Worm (Caenorhabditis elegans): ENCODE data around the gene unc-69.
A peak's percentile ranks its signal among the peaks of the same experiment; 100 is the strongest.

Gene unc-69

ce11 chrIII:10335086-10335485, 16.3 kb downstream of the unc-69 start, which contains the start of gene ced-9:
ced-9 (plus strand) TSS chrIII:10335172.
- no peak for TF ChIP-seq nhr-129 (tag; optimal IDR thresholded peaks at IDR 0.05)
- TF ChIP-seq nhr-10 (tag; optimal IDR thresholded peaks at IDR 0.05): no peak
- no peak for TF ChIP-seq ceh-16 (tag; optimal IDR thresholded peaks at IDR 0.05)
- no peak for TF ChIP-seq crh-2 (tag; optimal IDR thresholded peaks at IDR 0.05)
- no peak for TF ChIP-seq peb-1 (tag; optimal IDR thresholded peaks at IDR 0.05)
- TF ChIP-seq dmd-4 (tag; optimal IDR thresholded peaks at IDR 0.05): no peak
- no peak for TF ChIP-seq ztf-1 (GFP tag; conservative IDR thresholded peaks at IDR 0.05)
- TF ChIP-seq skn-1 (tag; optimal IDR thresholded peaks at IDR 0.05): no peak

DNA sequence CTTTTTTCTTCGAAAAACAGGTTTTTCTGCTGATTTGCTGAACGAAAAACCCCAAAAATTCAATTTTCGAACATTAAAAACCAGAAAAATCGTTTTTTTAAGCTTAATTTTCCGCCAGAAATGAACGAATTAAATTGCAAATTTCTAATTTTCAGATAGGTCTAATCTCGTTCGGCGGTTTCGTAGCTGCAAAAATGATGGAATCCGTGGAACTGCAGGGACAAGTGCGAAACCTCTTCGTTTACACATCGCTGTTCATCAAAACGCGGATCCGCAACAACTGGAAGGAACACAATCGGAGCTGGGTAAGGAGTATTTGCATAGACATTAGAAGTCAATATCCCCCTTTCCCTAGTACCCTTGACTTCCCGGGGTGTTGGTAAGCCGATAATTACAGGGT, 17.4 kb downstream of the unc-69 start:
- TF ChIP-seq sem-4 (tag; optimal IDR thresholded peaks at IDR 0.05) (no peak), F13H6.1 (tag; optimal IDR thresholded peaks at IDR 0.05) (no peak), ceh-16 (tag; optimal IDR thresholded peaks at IDR 0.05) (no peak), peb-1 (tag; optimal IDR thresholded peaks at IDR 0.05) (no peak), ZK546.5 (tag; optimal IDR thresholded peaks at IDR 0.05) (no peak), blmp-1 (tag; optimal IDR thresholded peaks at IDR 0.05; ENCODE audit: insufficient read depth) (no peak), lin-13 (GFP tag; optimal IDR thresholded peaks at IDR 0.05) (no peak), elt-3 (tag; optimal IDR thresholded peaks at IDR 0.05) (no peak), alr-1 (tag; optimal IDR thresholded peaks at IDR 0.05) (no peak), mdl-1 (tag; optimal IDR thresholded peaks at IDR 0.05) (no peak), mab-5 (tag; optimal IDR thresholded peaks at IDR 0.05) (no peak), R02D3.7 (tag; optimal IDR thresholded peaks at IDR 0.05) (no peak), nhr-237 (tag; optimal IDR thresholded peaks at IDR 0.05) (no peak), ztf-1 (GFP tag; conservative IDR thresholded peaks at IDR 0.05) (no peak), nhr-11 (tag; optimal IDR thresholded peaks at IDR 0.05) (no peak), lsy-2 (tag; optimal IDR thresholded peaks at IDR 0.05) (no peak), sma-9 (GFP tag; optimal IDR thresholded peaks at IDR 0.05) (no peak), sma-9 (tag; optimal IDR thresholded peaks at IDR 0.05) (no peak)

ce11 chrIII:10337508-10338166, 18.9 kb downstream of the unc-69 start, which contains the start of gene ttr-15:
ttr-15 (plus strand) TSS chrIII:10337847.
- peak; percentile 56 for TF ChIP-seq Y55F3AM.14 (GFP tag; optimal IDR thresholded peaks at IDR 0.05)
- TF ChIP-seq unc-55 (GFP tag; optimal IDR thresholded peaks at IDR 0.05): no peak
- peak; percentile 11 for TF ChIP-seq nhr-129 (tag; optimal IDR thresholded peaks at IDR 0.05)
- TF ChIP-seq crh-2 (tag; optimal IDR thresholded peaks at IDR 0.05): peak; percentile 15
- no peak for TF ChIP-seq zag-1 (tag; optimal IDR thresholded peaks at IDR 0.05)
- TF ChIP-seq nhr-25 (tag; optimal IDR thresholded peaks at IDR 0.05): peak; percentile 63
- no peak for TF ChIP-seq snpc-4 (tag; optimal IDR thresholded peaks at IDR 0.05)
- TF ChIP-seq ztf-4 (tag; optimal IDR thresholded peaks at IDR 0.05): no peak
- TF ChIP-seq lin-13 (GFP tag; optimal IDR thresholded peaks at IDR 0.05): no peak
- no peak for TF ChIP-seq lin-11 (tag; optimal IDR thresholded peaks at IDR 0.05)
- TF ChIP-seq unc-62 (GFP tag; optimal IDR thresholded peaks at IDR 0.05): no peak
- no peak for TF ChIP-seq nhr-10 (tag; optimal IDR thresholded peaks at IDR 0.05)
- TF ChIP-seq ceh-82 (tag; optimal IDR thresholded peaks at IDR 0.05): no peak
- TF ChIP-seq alr-1 (tag; optimal IDR thresholded peaks at IDR 0.05): no peak
- no peak for TF ChIP-seq elt-1 (tag; optimal IDR thresholded peaks at IDR 0.05)
- peak; percentile 12 for TF ChIP-seq nhr-21 (tag; optimal IDR thresholded peaks at IDR 0.05)
- no peak for TF ChIP-seq ZK546.5 (tag; optimal IDR thresholded peaks at IDR 0.05)
- TF ChIP-seq C34F6.9 (tag; optimal IDR thresholded peaks at IDR 0.05): no peak
- TF ChIP-seq nhr-237 (tag; optimal IDR thresholded peaks at IDR 0.05): no peak
- no peak for TF ChIP-seq elt-3 (tag; optimal IDR thresholded peaks at IDR 0.05)
- TF ChIP-seq lsy-2 (tag; optimal IDR thresholded peaks at IDR 0.05): no peak
- TF ChIP-seq mab-5 (tag; optimal IDR thresholded peaks at IDR 0.05): no peak
- TF ChIP-seq R02D3.7 (tag; optimal IDR thresholded peaks at IDR 0.05): no peak
- no peak for TF ChIP-seq aly-2 (tag; optimal IDR thresholded peaks at IDR 0.05)
- TF ChIP-seq nhr-11 (tag; optimal IDR thresholded peaks at IDR 0.05): no peak
- no peak for TF ChIP-seq dmd-4 (tag; optimal IDR thresholded peaks at IDR 0.05)
- no peak for TF ChIP-seq mdl-1 (tag; optimal IDR thresholded peaks at IDR 0.05)
- no peak for TF ChIP-seq nhr-12 (tag; optimal IDR thresholded peaks at IDR 0.05)
- no peak for TF ChIP-seq egl-27 (tag; optimal IDR thresholded peaks at IDR 0.05)
- peak; percentile 84 for TF ChIP-seq sma-3 (GFP tag; optimal IDR thresholded peaks at IDR 0.05)
- TF ChIP-seq peb-1 (tag; optimal IDR thresholded peaks at IDR 0.05): no peak
- TF ChIP-seq lin-39 (tag; optimal IDR thresholded peaks at IDR 0.05): no peak
- no peak for TF ChIP-seq mbf-1 (tag; optimal IDR thresholded peaks at IDR 0.05)
- no peak for TF ChIP-seq sem-4 (tag; optimal IDR thresholded peaks at IDR 0.05)
- TF ChIP-seq gmeb-1 (tag; optimal IDR thresholded peaks at IDR 0.05): no peak
- no peak for TF ChIP-seq ztf-1 (GFP tag; conservative IDR thresholded peaks at IDR 0.05)
- TF ChIP-seq nhr-77 (tag; optimal IDR thresholded peaks at IDR 0.05): no peak
- TF ChIP-seq unc-39 (tag; optimal IDR thresholded peaks at IDR 0.05): no peak
- no peak for TF ChIP-seq skn-1 (tag; optimal IDR thresholded peaks at IDR 0.05)
- no peak for TF ChIP-seq nhr-23 (tag; optimal IDR thresholded peaks at IDR 0.05)
- no peak for TF ChIP-seq ztf-11 (tag; optimal IDR thresholded peaks at IDR 0.05)
- no peak for TF ChIP-seq nhr-6 (tag; optimal IDR thresholded peaks at IDR 0.05)
- TF ChIP-seq F13H6.1 (tag; optimal IDR thresholded peaks at IDR 0.05): no peak
- peak; percentile 86 for TF ChIP-seq ama-1 (optimal IDR thresholded peaks at IDR 0.05)
